Fruit fly (Drosophila melanogaster) whole organism, wandering third instar larva: Measurements from ENCODE around the gene CG6972.

Experiments
- Abd-B ChIP-seq: fragments of >200 bp; optimal IDR thresholded peaks from 2 replicates; lab custom pipeline; 2017; ENCODE audit warnings: missing biosample characterization, missing genetic modification characterization
- CG32264 ChIP-seq: fragments of 200-800 bp; sonication (Bioruptor generic); optimal IDR thresholded peaks from 2 replicates; lab custom pipeline; 2016; ENCODE audit warnings: missing biosample characterization, missing genetic modification characterization
- CG9705 ChIP-seq: fragments of 200-800 bp; sonication (Bioruptor generic); optimal IDR thresholded peaks from 2 replicates; lab custom pipeline; 2018; ENCODE audit warnings: missing biosample characterization, mild to moderate bottlenecking, missing genetic modification characterization
- CrebA ChIP-seq: fragments of 200-800 bp; sonication (Bioruptor generic); optimal IDR thresholded peaks from 2 replicates; lab custom pipeline; 2016; ENCODE audit warnings: missing biosample characterization, mild to moderate bottlenecking, missing genetic modification characterization, borderline replicate concordance
- Dfd ChIP-seq: fragments of >200 bp; optimal IDR thresholded peaks from 2 replicates; lab custom pipeline; 2017; ENCODE audit warnings: missing biosample characterization, missing genetic modification characterization
- Dif ChIP-seq: fragments of 200-275, 200-300 bp; sonication (Bioruptor generic); optimal IDR thresholded peaks from 2 replicates; lab custom pipeline; 2018; ENCODE audit warnings: missing biosample characterization, missing genetic modification characterization; ENCODE audit not compliant: partially characterized antibody
- GATAd ChIP-seq: sonication (Bioruptor generic); optimal IDR thresholded peaks from 2 replicates; lab custom pipeline; 2016; ENCODE audit warnings: missing biosample characterization, missing genetic modification characterization
- Hr78 ChIP-seq: fragments of >200 bp; optimal IDR thresholded peaks from 2 replicates; lab custom pipeline; 2017; ENCODE audit warnings: missing biosample characterization, missing genetic modification characterization
- Hr83 ChIP-seq: fragments of 200-300 bp; sonication (Bioruptor generic); optimal IDR thresholded peaks from 2 replicates; lab custom pipeline; 2016; ENCODE audit warnings: missing biosample characterization, mild to moderate bottlenecking, missing genetic modification characterization, moderate library complexity; ENCODE audit not compliant: poor library complexity, severe bottlenecking
- Mio ChIP-seq: sonication (Bioruptor generic); optimal IDR thresholded peaks from 2 replicates; lab custom pipeline; 2016; ENCODE audit warnings: missing biosample characterization, missing genetic modification characterization
- Myc ChIP-seq: fragments of >200 bp; optimal IDR thresholded peaks from 2 replicates; lab custom pipeline; 2017
- N ChIP-seq: fragments of >200 bp; optimal IDR thresholded peaks from 2 replicates; lab custom pipeline; 2018; ENCODE audit warnings: missing biosample characterization, missing external identifiers, missing genetic modification characterization
- OdsH ChIP-seq: fragments of 200-800 bp; sonication (Bioruptor generic); optimal IDR thresholded peaks from 2 replicates; lab custom pipeline; 2016; ENCODE audit warnings: missing biosample characterization, mild to moderate bottlenecking, missing genetic modification characterization
- Rel ChIP-seq, 2 experiments: fragments of 200-800 bp; sonication (Bioruptor generic) in 1 of 2; optimal IDR thresholded peaks; 2 replicates in 1 of 2; 3 replicates in 1 of 2; lab custom pipeline; 2016 to 2019; ENCODE audit warnings: mild to moderate bottlenecking in 2 of 2, missing biosample characterization in 2 of 2, missing genetic modification characterization in 2 of 2, moderate library complexity in 1 of 2
- Vsx2 ChIP-seq: fragments of 200-300, 225-300 bp; sonication (Bioruptor generic); optimal IDR thresholded peaks from 2 replicates; lab custom pipeline; 2018; ENCODE audit warnings: missing biosample characterization, missing genetic modification characterization; ENCODE audit not compliant: partially characterized antibody
- br ChIP-seq: fragments of 200-800 bp; sonication (Bioruptor generic); optimal IDR thresholded peaks from 2 replicates; lab custom pipeline; 2016; ENCODE audit warnings: missing biosample characterization, missing genetic modification characterization
- brk ChIP-seq: fragments of 200-800 bp; sonication (Bioruptor generic); optimal IDR thresholded peaks from 2 replicates; lab custom pipeline; 2016; ENCODE audit warnings: missing biosample characterization, mild to moderate bottlenecking, missing genetic modification characterization
- dl ChIP-seq, 2 experiments: fragments of 175-275, 200-275 bp in 1 of 2; fragments of 200-275 bp in 1 of 2; sonication (Bioruptor generic); optimal IDR thresholded peaks; lab custom pipeline; 2018; ENCODE audit warnings: mild to moderate bottlenecking in 2 of 2, missing biosample characterization in 2 of 2, missing genetic modification characterization in 2 of 2, moderate library complexity in 2 of 2; ENCODE audit not compliant: partially characterized antibody in 2 of 2, insufficient read depth in 1 of 2
- dsf ChIP-seq: sonication (Bioruptor generic); optimal IDR thresholded peaks from 2 replicates; lab custom pipeline; 2016; ENCODE audit warnings: missing biosample characterization, missing genetic modification characterization, borderline replicate concordance
- ey ChIP-seq: fragments of 200-800 bp; sonication (Bioruptor generic); optimal IDR thresholded peaks from 2 replicates; lab custom pipeline; 2016; ENCODE audit warnings: missing biosample characterization, missing genetic modification characterization
- h ChIP-seq: fragments of 200-800 bp; sonication (Bioruptor generic); optimal IDR thresholded peaks from 3 replicates; lab custom pipeline; 2016; ENCODE audit warnings: missing biosample characterization, mild to moderate bottlenecking, missing genetic modification characterization
- jim ChIP-seq: fragments of 175-275, 200-325 bp; sonication (Bioruptor generic); optimal IDR thresholded peaks from 2 replicates; lab custom pipeline; 2016; ENCODE audit warnings: missing biosample characterization, mild to moderate bottlenecking, missing genetic modification characterization
- lola ChIP-seq: fragments of >200 bp; optimal IDR thresholded peaks from 2 replicates; lab custom pipeline; 2017; ENCODE audit warnings: missing biosample characterization, missing genetic modification characterization
- rgr ChIP-seq: fragments of 200-800 bp; sonication (Bioruptor generic); optimal IDR thresholded peaks from 3 replicates; lab custom pipeline; 2016; ENCODE audit warnings: missing biosample characterization, mild to moderate bottlenecking, missing genetic modification characterization
- sv ChIP-seq: fragments of 200-800 bp; sonication (Bioruptor generic); optimal IDR thresholded peaks from 3 replicates; lab custom pipeline; 2016; ENCODE audit warnings: missing biosample characterization, missing genetic modification characterization
- tai ChIP-seq: sonication (Bioruptor generic); optimal IDR thresholded peaks from 2 replicates; lab custom pipeline; 2016; ENCODE audit warnings: missing biosample characterization, missing genetic modification characterization
- usp ChIP-seq: fragments of >200 bp; optimal IDR thresholded peaks from 2 replicates; lab custom pipeline; 2017; ENCODE audit warnings: missing biosample characterization, missing genetic modification characterization
- woc ChIP-seq: sonication (Bioruptor generic); optimal IDR thresholded peaks from 2 replicates; lab custom pipeline; 2016; ENCODE audit warnings: missing biosample characterization, mild to moderate bottlenecking, missing genetic modification characterization

The CG6972 gene

DNA sequence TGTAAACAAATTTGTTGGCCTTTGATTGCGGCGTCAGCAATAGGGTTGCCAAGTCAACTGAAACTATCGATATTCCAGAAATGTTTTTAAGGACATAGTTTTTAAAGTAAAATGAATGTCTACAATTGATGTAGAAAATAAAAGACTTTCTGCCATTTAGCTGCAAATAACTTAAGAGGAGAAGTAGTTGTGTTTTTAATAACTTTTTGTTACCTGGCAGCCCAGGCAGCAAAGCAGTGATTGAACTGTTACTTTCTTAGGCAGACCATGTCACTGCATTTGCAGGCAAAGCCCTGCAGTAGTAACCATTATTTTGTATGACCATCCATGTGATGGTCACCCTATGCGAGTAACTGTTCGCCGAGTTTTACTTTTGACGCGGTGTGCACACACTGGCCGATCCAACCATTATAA, 48.7 kb downstream of the CG6972 start, which contains the start of the genes rumi, CG7029 and Usp12-46 (continued):
- no peak for TF ChIP-seq woc (GFP tag; lab: Kevin White, UChicago)
- TF ChIP-seq OdsH = peak; percentile 65
- peak; percentile 49 for TF ChIP-seq GATAd (GFP tag; lab: Kevin White, UChicago)
- no peak for TF ChIP-seq brk (GFP tag; lab: Kevin White, UChicago)

DNA sequence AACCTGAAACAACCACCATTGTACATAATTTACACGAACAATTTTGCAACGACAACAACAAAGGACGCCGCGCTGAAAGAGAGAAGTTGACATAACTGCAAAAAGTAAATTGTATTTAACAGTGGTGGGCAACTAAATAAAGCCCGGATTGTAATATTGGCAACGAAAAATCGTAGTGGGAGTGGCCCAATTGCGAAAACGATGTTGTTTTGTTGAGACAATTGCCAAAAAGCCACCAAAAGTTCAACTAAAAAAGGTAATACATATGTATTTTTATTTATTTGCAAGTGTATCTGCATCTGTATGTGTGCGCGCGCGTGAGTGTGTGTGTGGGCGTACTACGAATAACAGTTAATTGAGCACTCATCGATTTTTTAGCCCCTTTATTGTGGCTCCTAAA, 49.3 kb downstream of the CG6972 start:
- TF ChIP-seq sv (GFP tag; lab: Kevin White, UChicago) (no peak), Dfd (no peak), Mio (GFP tag; lab: Kevin White, UChicago) (no peak), woc (GFP tag; lab: Kevin White, UChicago) (no peak), tai (GFP tag; lab: Kevin White, UChicago) (no peak), ey (GFP tag; lab: Kevin White, UChicago) (peak; percentile 5), CG9705 (GFP tag; lab: Kevin White, UChicago) (no peak), N (peak; percentile 6), brk (GFP tag; lab: Kevin White, UChicago) (no peak), rgr (GFP tag; lab: Kevin White, UChicago) (peak; percentile 11)
- TF ChIP-seq, all 38 proteins: peak for 3

DNA sequence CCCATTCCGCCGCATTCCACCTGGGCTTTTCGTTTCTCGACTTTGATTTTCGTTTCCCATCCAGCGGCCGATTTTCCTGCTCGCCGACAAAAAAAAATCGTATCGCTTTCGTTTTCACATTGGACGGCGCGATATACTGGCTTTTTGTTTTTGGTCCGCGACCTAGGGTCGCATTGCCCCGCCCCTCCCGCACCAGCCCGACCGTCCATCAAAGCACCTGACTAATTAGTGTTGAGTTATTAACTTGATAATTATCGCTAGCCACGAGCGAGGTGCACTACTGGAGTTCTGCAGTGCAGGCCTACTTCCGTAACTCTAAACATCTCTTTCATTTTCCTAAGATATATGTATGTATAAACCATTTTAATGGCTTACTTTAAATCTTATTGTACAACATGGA, 49.9 kb downstream of the CG6972 start:
- TF ChIP-seq usp (GFP tag; lab: Kevin White, UChicago) (no peak), rgr (GFP tag; lab: Kevin White, UChicago) (no peak), Vsx2 (GFP tag; lab: Kevin White, UChicago) (no peak), woc (GFP tag; lab: Kevin White, UChicago) (no peak), Dfd (no peak), Dif (GFP tag; lab: Kevin White, UChicago) (no peak), brk (GFP tag; lab: Kevin White, UChicago) (no peak), jim (GFP tag; lab: Kevin White, UChicago) (no peak), dl (GFP tag; optimal IDR thresholded peaks at IDR 0.05; lab: Kevin White, UChicago; ENCODE audit: insufficient read depth in 1 of 2, partially characterized antibody in 2 of 2) (no peak), dsf (GFP tag; lab: Kevin White, UChicago) (no peak), Mio (GFP tag; lab: Kevin White, UChicago) (no peak), ey (GFP tag; lab: Kevin White, UChicago) (no peak), tai (GFP tag; lab: Kevin White, UChicago) (no peak), h (no peak), CrebA (GFP tag; lab: Kevin White, UChicago) (no peak)

DNA sequence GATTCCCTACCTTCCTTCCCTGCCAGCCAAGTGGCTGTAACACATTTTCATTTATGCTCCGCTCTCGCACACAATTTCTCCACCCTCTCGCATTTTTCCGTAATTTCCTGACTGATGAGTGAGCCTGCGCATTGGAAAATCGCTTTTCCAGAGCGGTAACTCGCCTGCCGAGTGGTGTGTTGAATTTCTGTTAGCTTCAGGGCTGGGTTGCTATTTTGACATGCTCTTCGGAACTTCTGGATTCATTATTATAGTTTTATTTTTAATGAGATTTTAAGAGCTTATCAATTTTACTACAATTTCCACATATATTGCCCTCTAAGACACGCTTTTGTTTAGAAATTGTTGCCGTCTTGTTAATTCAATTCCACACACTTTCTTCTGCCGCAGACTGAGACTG, 51.1 kb downstream of the CG6972 start:
- TF ChIP-seq Hr83 (no peak), ey (GFP tag; lab: Kevin White, UChicago) (no peak), h (no peak), Dif (GFP tag; lab: Kevin White, UChicago) (no peak), CG9705 (GFP tag; lab: Kevin White, UChicago) (no peak), jim (GFP tag; lab: Kevin White, UChicago) (no peak)

DNA sequence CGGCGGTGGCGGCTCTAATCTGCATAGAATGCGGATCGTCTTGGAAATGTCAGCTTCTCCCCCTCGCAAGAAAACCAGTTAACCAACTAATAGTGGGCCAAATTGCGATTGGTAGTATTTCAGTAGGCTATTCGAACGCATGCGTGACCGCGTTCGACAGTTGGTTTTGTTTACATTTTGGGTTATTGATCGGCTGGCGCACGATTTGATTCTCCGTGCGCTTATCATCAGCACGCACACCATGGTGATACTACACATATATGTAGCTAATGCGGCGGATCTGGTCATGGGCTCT, 51.7 kb downstream of the CG6972 start:
- TF ChIP-seq brk (GFP tag; lab: Kevin White, UChicago) = no peak
- TF ChIP-seq Hr83 = peak; percentile 6
- no peak for TF ChIP-seq sv (GFP tag; lab: Kevin White, UChicago)
- no peak for TF ChIP-seq br
- TF ChIP-seq dsf (GFP tag; lab: Kevin White, UChicago) = no peak
- no peak for TF ChIP-seq rgr (GFP tag; lab: Kevin White, UChicago)
- TF ChIP-seq CG9705 (GFP tag; lab: Kevin White, UChicago) = no peak
- TF ChIP-seq Myc (lab: Kevin White, UChicago) = no peak
- TF ChIP-seq CG32264 (GFP tag; lab: Kevin White, UChicago) = no peak
- no peak for TF ChIP-seq Rel (GFP tag; optimal IDR thresholded peaks at IDR 0.05; lab: Kevin White, UChicago)
- TF ChIP-seq Rel (tag; optimal IDR thresholded peaks at IDR 0.05; lab: Kevin White, UChicago) = peak; percentile 33
- no peak for TF ChIP-seq Hr78 (GFP tag; lab: Kevin White, UChicago)
- TF ChIP-seq GATAd (GFP tag; lab: Kevin White, UChicago) = no peak
- TF ChIP-seq N = no peak
- no peak for TF ChIP-seq lola (GFP tag; lab: Kevin White, UChicago)
- TF ChIP-seq jim (GFP tag; lab: Kevin White, UChicago) = no peak
- TF ChIP-seq Abd-B (GFP tag; lab: Kevin White, UChicago) = no peak
